Worm (Caenorhabditis elegans): ENCODE results near the gene Y51H7BR.7.

DNA sequence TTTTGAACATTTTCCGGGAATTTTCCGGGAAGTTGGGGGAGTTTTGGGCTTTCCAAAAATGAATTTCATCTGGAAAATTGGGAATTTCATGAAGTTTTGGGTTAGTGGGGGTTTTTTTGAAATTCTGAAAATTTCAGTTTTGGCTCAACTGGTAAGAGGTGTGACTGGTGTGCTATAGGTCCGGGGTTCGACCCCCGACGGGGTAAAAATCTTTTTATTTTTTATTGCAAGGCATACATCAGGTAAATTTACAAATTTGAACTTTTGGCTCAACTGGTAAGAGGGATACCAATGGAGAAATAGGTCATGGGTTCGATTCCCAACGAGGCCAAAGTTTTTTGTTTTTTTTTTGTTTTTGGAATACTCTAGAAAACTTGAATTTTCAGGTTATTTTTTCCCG lies 43.7 kb downstream of the Y51H7BR.7 start:
- no peak for TF ChIP-seq zfp-2 (tag; optimal IDR thresholded peaks at IDR 0.05)
- TF ChIP-seq mep-1 (tag; optimal IDR thresholded peaks at IDR 0.05) = no peak
- no peak for TF ChIP-seq daf-12 (tag; optimal IDR thresholded peaks at IDR 0.05)
- no peak for TF ChIP-seq fos-1 (tag; optimal IDR thresholded peaks at IDR 0.05)
- no peak for TF ChIP-seq lin-15B (tag; optimal IDR thresholded peaks at IDR 0.05)
- no peak for TF ChIP-seq aly-2 (tag; optimal IDR thresholded peaks at IDR 0.05)
- TF ChIP-seq nhr-11 (tag; optimal IDR thresholded peaks at IDR 0.05) = no peak
- no peak for TF ChIP-seq jun-1 (tag; optimal IDR thresholded peaks at IDR 0.05)
- no peak for TF ChIP-seq nhr-102 (tag; optimal IDR thresholded peaks at IDR 0.05)
